Worm (Caenorhabditis elegans): ENCODE measurements around the gene dmsr-6.

dmsr-6 gene

ce11 chrII:14410768-14411167, 44.7 kb upstream of the dmsr-6 start, which contains the start of gene dsb-2:
TSS of gene dsb-2 (plus strand) at chrII:14411095.
- no peak for TF ChIP-seq nhr-237 (tag; optimal IDR thresholded peaks at IDR 0.05)
- peak; percentile 79 for TF ChIP-seq lsy-2 (tag; optimal IDR thresholded peaks at IDR 0.05)

ce11 chrII:14413035-14413525, 42.4 kb upstream of the dmsr-6 start, which contains the start of gene exl-1:
TSS of gene exl-1 (minus strand) at chrII:14413475.
- TF ChIP-seq tbx-8 (GFP tag; optimal IDR thresholded peaks at IDR 0.05) (no peak), flh-1 (GFP tag; optimal IDR thresholded peaks at IDR 0.05) (no peak), elt-1 (tag; optimal IDR thresholded peaks at IDR 0.05; ENCODE audit: borderline replicate concordance, insufficient read depth) (no peak), pha-4 (tag; optimal IDR thresholded peaks at IDR 0.05) (no peak), M03D4.4 (tag; optimal IDR thresholded peaks at IDR 0.05) (no peak), nhr-76 (tag; optimal IDR thresholded peaks at IDR 0.05) (no peak)

- TF ChIP-seq nhr-28 (tag; optimal IDR thresholded peaks at IDR 0.05): no peak
- TF ChIP-seq unc-120 (tag; optimal IDR thresholded peaks at IDR 0.05; ENCODE audit: poor library complexity, severe bottlenecking): no peak
- TF ChIP-seq flh-1 (GFP tag; optimal IDR thresholded peaks at IDR 0.05): no peak
Measured at ce11 chrII:14413709-14414108, 41.7 kb upstream of the dmsr-6 start.

ce11 chrII:14415427-14415826, 40.0 kb upstream of the dmsr-6 start:
- TF ChIP-seq nhr-76 (tag; optimal IDR thresholded peaks at IDR 0.05): no peak
- no peak for TF ChIP-seq pha-4 (tag; optimal IDR thresholded peaks at IDR 0.05)
- TF ChIP-seq mls-2 (tag; optimal IDR thresholded peaks at IDR 0.05): no peak
- TF ChIP-seq ceh-83 (GFP tag; optimal IDR thresholded peaks at IDR 0.05): no peak
- TF ChIP-seq elt-1 (tag; optimal IDR thresholded peaks at IDR 0.05; ENCODE audit: borderline replicate concordance, insufficient read depth): no peak
- TF ChIP-seq ztf-11 (tag; optimal IDR thresholded peaks at IDR 0.05): no peak
- no peak for TF ChIP-seq ceh-39 (tag; optimal IDR thresholded peaks at IDR 0.05)
- TF ChIP-seq unc-62 (GFP tag; optimal IDR thresholded peaks at IDR 0.05): no peak

- TF ChIP-seq M03D4.4 (tag; optimal IDR thresholded peaks at IDR 0.05) (no peak), ceh-83 (GFP tag; optimal IDR thresholded peaks at IDR 0.05) (no peak), ces-1 (GFP tag; optimal IDR thresholded peaks at IDR 0.05) (peak; percentile 5), nhr-12 (tag; optimal IDR thresholded peaks at IDR 0.05) (no peak)
Measured at ce11 chrII:14416988-14417387, 38.4 kb upstream of the dmsr-6 start.

ce11 chrII:14424791-14425190, 30.6 kb upstream of the dmsr-6 start, which contains the start of gene plx-2:
TSS of gene plx-2 (minus strand) at chrII:14424891.
- TF ChIP-seq unc-39 (tag; optimal IDR thresholded peaks at IDR 0.05) (no peak), elt-1 (tag; optimal IDR thresholded peaks at IDR 0.05; ENCODE audit: borderline replicate concordance, insufficient read depth) (no peak), nhr-12 (tag; optimal IDR thresholded peaks at IDR 0.05) (no peak), nhr-28 (tag; optimal IDR thresholded peaks at IDR 0.05) (no peak), nhr-237 (tag; optimal IDR thresholded peaks at IDR 0.05) (no peak), bed-3 (GFP tag; optimal IDR thresholded peaks at IDR 0.05) (no peak), ces-1 (GFP tag; optimal IDR thresholded peaks at IDR 0.05) (no peak), mls-2 (tag; optimal IDR thresholded peaks at IDR 0.05) (no peak), lsy-2 (tag; optimal IDR thresholded peaks at IDR 0.05) (no peak), pha-4 (tag; optimal IDR thresholded peaks at IDR 0.05) (no peak), unc-62 (GFP tag; optimal IDR thresholded peaks at IDR 0.05) (no peak), blmp-1 (tag; optimal IDR thresholded peaks at IDR 0.05) (no peak), cnd-1 (tag; optimal IDR thresholded peaks at IDR 0.05) (no peak), lin-13 (tag; optimal IDR thresholded peaks at IDR 0.05) (no peak), ceh-83 (GFP tag; optimal IDR thresholded peaks at IDR 0.05) (no peak), M03D4.4 (tag; optimal IDR thresholded peaks at IDR 0.05) (no peak)

ce11 chrII:14427714-14428113, 27.7 kb upstream of the dmsr-6 start:
- no peak for TF ChIP-seq ceh-43 (GFP tag; optimal IDR thresholded peaks at IDR 0.05)
- TF ChIP-seq ces-1 (GFP tag; optimal IDR thresholded peaks at IDR 0.05): peak; percentile 21

- TF ChIP-seq pha-4 (tag; optimal IDR thresholded peaks at IDR 0.05): no peak
- peak; percentile 82 for TF ChIP-seq nhr-2 (tag; optimal IDR thresholded peaks at IDR 0.05)
- peak; percentile 41 for TF ChIP-seq zip-8 (tag; optimal IDR thresholded peaks at IDR 0.05)
Measured at ce11 chrII:14428834-14429233, 26.6 kb upstream of the dmsr-6 start.
